Fruit fly (Drosophila melanogaster) whole organism, embryonic: ENCODE data around the gene Est-Q.

Source experiments
- Aef1 ChIP-seq: fragments of 200-800 bp; sonication (Bioruptor generic); IDR thresholded peaks from 3 replicates; pipeline ENCODE4 v1.3.6; 2022; ENCODE audit warnings: missing biosample characterization, missing genetic modification characterization
- Blimp-1 ChIP-seq: fragments of 200-800 bp; sonication (Bioruptor generic); optimal IDR thresholded peaks from 3 replicates; lab custom pipeline; 2018; ENCODE audit warnings: missing biosample characterization, missing genetic modification characterization, mild to moderate bottlenecking, moderate library complexity, missing genetic modification reagents
- CG12071 ChIP-seq: fragments of 200-800 bp; sonication (Bioruptor generic); optimal IDR thresholded peaks from 3 replicates; lab custom pipeline; 2018; ENCODE audit warnings: missing biosample characterization, mild to moderate bottlenecking, missing genetic modification characterization
- CG1233 ChIP-seq: fragments of 200-800 bp; sonication (Bioruptor generic); optimal IDR thresholded peaks from 4 replicates; lab custom pipeline; 2018; ENCODE audit warnings: missing biosample characterization, mild to moderate bottlenecking, missing genetic modification characterization
- CG12659 ChIP-seq: fragments of 200-800 bp; sonication (Bioruptor generic); optimal IDR thresholded peaks from 3 replicates; lab custom pipeline; 2017; ENCODE audit warnings: mild to moderate bottlenecking, missing biosample characterization, missing genetic modification reagents, missing genetic modification characterization
- CG14441 ChIP-seq: fragments of 200-800 bp; sonication (Bioruptor generic); IDR thresholded peaks from 2 replicates; pipeline ENCODE4 v1.3.6; 2022; ENCODE audit warnings: missing biosample characterization, missing genetic modification characterization
- CG15601 ChIP-seq: fragments of 200-800 bp; sonication (Bioruptor generic); optimal IDR thresholded peaks from 3 replicates; lab custom pipeline; 2019; ENCODE audit warnings: missing biosample characterization, mild to moderate bottlenecking, missing genetic modification characterization, moderate library complexity
- CG17568 ChIP-seq: fragments of 200-800 bp; sonication (Bioruptor generic); optimal IDR thresholded peaks from 2 replicates; lab custom pipeline; 2018; ENCODE audit warnings: missing biosample characterization, mild to moderate bottlenecking, missing genetic modification characterization, moderate library complexity
- CG18262 ChIP-seq: fragments of 200-800 bp; optimal IDR thresholded peaks from 3 replicates; lab custom pipeline; 2019; ENCODE audit warnings: missing biosample characterization, mild to moderate bottlenecking, missing genetic modification characterization, moderate library complexity
- CG31224 ChIP-seq: fragments of 200-800 bp; sonication (Bioruptor generic); IDR thresholded peaks from 2 replicates; pipeline ENCODE4 v1.3.6; 2022; ENCODE audit warnings: missing biosample characterization, missing genetic modification characterization
- CG31441 ChIP-seq: fragments of 200-800 bp; sonication (Bioruptor generic); IDR thresholded peaks from 2 replicates; pipeline ENCODE4 v1.3.6; 2022; ENCODE audit warnings: missing biosample characterization, missing genetic modification characterization
- CG32532 ChIP-seq: fragments of 200-800 bp; sonication (Bioruptor generic); IDR thresholded peaks from 2 replicates; pipeline ENCODE4 v1.3.6; 2022; ENCODE audit warnings: missing biosample characterization, missing genetic modification characterization
- CG6654 ChIP-seq: fragments of 200-800 bp; sonication (Bioruptor generic); optimal IDR thresholded peaks from 2 replicates; lab custom pipeline; 2017; ENCODE audit warnings: missing biosample characterization, mild to moderate bottlenecking, missing genetic modification characterization
- CG6689 ChIP-seq: fragments of 200-800 bp; sonication (Bioruptor generic); IDR thresholded peaks from 2 replicates; pipeline ENCODE4 v1.3.6; 2022; ENCODE audit warnings: missing biosample characterization, missing genetic modification characterization
- CG7357 ChIP-seq: fragments of 200-800 bp; sonication (Bioruptor generic); IDR thresholded peaks from 3 replicates; pipeline ENCODE4 v1.3.6; 2022; ENCODE audit warnings: missing biosample characterization, missing genetic modification characterization
- CG7786 ChIP-seq: fragments of 200-800 bp; sonication (Bioruptor generic); optimal IDR thresholded peaks from 2 replicates; lab custom pipeline; 2016; ENCODE audit warnings: missing biosample characterization, missing genetic modification characterization
- CG7963 ChIP-seq: fragments of 200-800 bp; sonication (Bioruptor generic); IDR thresholded peaks from 3 replicates; pipeline ENCODE4 v1.3.6; 2022; ENCODE audit warnings: missing biosample characterization, missing genetic modification characterization; ENCODE audit not compliant: partially characterized antibody
- CG8290 ChIP-seq, 3 experiments: fragments of 200-800 bp; sonication (Bioruptor generic); optimal IDR thresholded peaks; 2 replicates each; lab custom pipeline; 2016 to 2019; ENCODE audit warnings: missing biosample characterization in 3 of 3, missing genetic modification characterization in 3 of 3, mild to moderate bottlenecking in 2 of 3, moderate library complexity in 1 of 3
- Dref ChIP-seq: fragments of 200-800 bp; sonication (Bioruptor generic); IDR thresholded peaks from 2 replicates; pipeline ENCODE4 v1.3.6; 2022; ENCODE audit warnings: missing biosample characterization, missing genetic modification characterization
- E2f2 ChIP-seq: fragments of 200-800 bp; sonication (Bioruptor generic); IDR thresholded peaks from 2 replicates; pipeline ENCODE4 v1.3.6; 2022; ENCODE audit warnings: missing biosample characterization, missing genetic modification characterization
- HLH4C ChIP-seq: fragments of 200-800 bp; sonication (Bioruptor generic); IDR thresholded peaks from 3 replicates; pipeline ENCODE4 v1.3.6; 2022; ENCODE audit warnings: missing biosample characterization, missing genetic modification characterization; ENCODE audit not compliant: partially characterized antibody
- HLH54F ChIP-seq: fragments of 200-800 bp; sonication (Bioruptor generic); optimal IDR thresholded peaks from 3 replicates; lab custom pipeline; 2016; ENCODE audit warnings: missing biosample characterization, missing genetic modification characterization
- Lim3 ChIP-seq: fragments of 200-800 bp; sonication (Bioruptor generic); IDR thresholded peaks from 2 replicates; pipeline ENCODE4 v1.3.6; 2022; ENCODE audit warnings: missing biosample characterization, missing genetic modification characterization
- Lpt ChIP-seq: fragments of >200 bp; optimal IDR thresholded peaks from 2 replicates; lab custom pipeline; 2018; ENCODE audit warnings: missing biosample characterization, missing genetic modification characterization
- Meics ChIP-seq: fragments of 200-800 bp; sonication (Bioruptor generic); optimal IDR thresholded peaks from 2 replicates; lab custom pipeline; 2017; ENCODE audit warnings: missing biosample characterization, mild to moderate bottlenecking, missing genetic modification characterization
- NC2β ChIP-seq: fragments of 200-800 bp; sonication (Bioruptor generic); optimal IDR thresholded peaks from 2 replicates; lab custom pipeline; 2016; ENCODE audit warnings: missing biosample characterization, missing genetic modification characterization
- Pdp1 ChIP-seq, 2 experiments: fragments of 200-800 bp; sonication (Bioruptor generic); optimal IDR thresholded peaks; 3 replicates each; lab custom pipeline; 2016; ENCODE audit warnings: missing biosample characterization in 2 of 2, missing genetic modification characterization in 2 of 2, mild to moderate bottlenecking in 1 of 2, moderate library complexity in 1 of 2
- Taf1 ChIP-seq: fragments of 200-800 bp; sonication (Bioruptor generic); IDR thresholded peaks from 2 replicates; pipeline ENCODE4 v1.3.6; 2022; ENCODE audit warnings: missing biosample characterization, missing genetic modification characterization
- ab ChIP-seq: fragments of 200-800 bp; sonication (Bioruptor generic); optimal IDR thresholded peaks from 2 replicates; lab custom pipeline; 2016; ENCODE audit warnings: missing biosample characterization, missing genetic modification characterization
- ase ChIP-seq: fragments of 200-800 bp; sonication (Bioruptor generic); IDR thresholded peaks from 3 replicates; pipeline ENCODE4 v1.3.6; 2022; ENCODE audit warnings: missing biosample characterization, missing genetic modification characterization
- bab2 ChIP-seq: fragments of 200-800 bp; sonication (Bioruptor generic); optimal IDR thresholded peaks from 2 replicates; lab custom pipeline; 2016; ENCODE audit warnings: missing biosample characterization, missing genetic modification characterization
- chinmo ChIP-seq: fragments of 200-800 bp; sonication (Bioruptor generic); IDR thresholded peaks from 4 replicates; pipeline ENCODE4 v1.3.6; 2022; ENCODE audit warnings: missing biosample characterization, missing genetic modification characterization; ENCODE audit not compliant: partially characterized antibody
- chm ChIP-seq: fragments of 200-800 bp; sonication (Bioruptor generic); IDR thresholded peaks from 2 replicates; pipeline ENCODE4 v1.3.6; 2022; ENCODE audit warnings: missing biosample characterization, missing genetic modification characterization
- danr ChIP-seq: fragments of 200-800 bp; sonication (Bioruptor generic); IDR thresholded peaks from 2 replicates; pipeline ENCODE4 v1.3.6; 2022; ENCODE audit warnings: missing biosample characterization, missing genetic modification characterization
- disco-r ChIP-seq: fragments of 200-800 bp; sonication (Bioruptor generic); optimal IDR thresholded peaks from 2 replicates; lab custom pipeline; 2016; ENCODE audit warnings: missing biosample characterization, missing genetic modification characterization
- dysf ChIP-seq: fragments of 200-800 bp; sonication (Bioruptor generic); IDR thresholded peaks from 3 replicates; pipeline ENCODE4 v1.3.6; 2022; ENCODE audit warnings: missing biosample characterization, missing genetic modification characterization
- ems ChIP-seq: fragments of 200-800 bp; sonication (Bioruptor generic); optimal IDR thresholded peaks from 3 replicates; lab custom pipeline; 2016; ENCODE audit warnings: missing biosample characterization, missing genetic modification characterization
- grau ChIP-seq: fragments of 200-800 bp; optimal IDR thresholded peaks from 3 replicates; lab custom pipeline; 2019; ENCODE audit warnings: missing biosample characterization, mild to moderate bottlenecking, missing genetic modification characterization, moderate library complexity
- kay ChIP-seq: fragments of 200-800 bp; sonication (Bioruptor generic); optimal IDR thresholded peaks from 2 replicates; lab custom pipeline; 2016; ENCODE audit warnings: missing biosample characterization, missing genetic modification characterization
- klu ChIP-seq: fragments of 200-800 bp; sonication (Bioruptor generic); IDR thresholded peaks from 2 replicates; pipeline ENCODE4 v1.3.6; 2022; ENCODE audit warnings: missing biosample characterization, missing genetic modification characterization
- mam ChIP-seq: fragments of 200-800 bp; sonication (Bioruptor generic); optimal IDR thresholded peaks from 3 replicates; lab custom pipeline; 2016; ENCODE audit warnings: missing biosample characterization, missing genetic modification characterization
- mirr ChIP-seq: fragments of 200-800 bp; sonication (Bioruptor generic); optimal IDR thresholded peaks from 3 replicates; lab custom pipeline; 2018; ENCODE audit warnings: missing biosample characterization, mild to moderate bottlenecking, missing genetic modification characterization
- org-1 ChIP-seq: fragments of 200-800 bp; sonication (Bioruptor generic); optimal IDR thresholded peaks from 2 replicates; lab custom pipeline; 2017; ENCODE audit warnings: missing biosample characterization, missing genetic modification characterization
- otp ChIP-seq: fragments of 200-800 bp; sonication (Bioruptor generic); IDR thresholded peaks from 3 replicates; pipeline ENCODE4, ENCODE4 v1.3.6; 2022; ENCODE audit warnings: missing biosample characterization, missing genetic modification characterization
- pros ChIP-seq: fragments of 200-800 bp; sonication (Bioruptor generic); optimal IDR thresholded peaks from 3 replicates; lab custom pipeline; 2019; ENCODE audit warnings: missing biosample characterization, mild to moderate bottlenecking, missing genetic modification characterization, moderate library complexity
- repo ChIP-seq: fragments of 200-800 bp; sonication (Bioruptor generic); optimal IDR thresholded peaks from 2 replicates; lab custom pipeline; 2016; ENCODE audit warnings: missing biosample characterization, missing genetic modification characterization
- so ChIP-seq: fragments of 200-800 bp; sonication (Bioruptor generic); IDR thresholded peaks from 3 replicates; pipeline ENCODE4 v1.3.6; 2022; ENCODE audit warnings: missing biosample characterization, missing genetic modification characterization
- trem ChIP-seq: fragments of 200-800 bp; optimal IDR thresholded peaks from 3 replicates; lab custom pipeline; 2019; ENCODE audit warnings: missing biosample characterization, mild to moderate bottlenecking, missing genetic modification characterization, moderate library complexity
- vnd ChIP-seq: fragments of 200-800 bp; sonication (Bioruptor generic); IDR thresholded peaks from 3 replicates; pipeline ENCODE4 v1.3.6; 2022; ENCODE audit warnings: missing biosample characterization, missing genetic modification characterization; ENCODE audit not compliant: partially characterized antibody
- vvl ChIP-seq: fragments of 200-800 bp; sonication (Bioruptor generic); IDR thresholded peaks from 2 replicates; pipeline ENCODE4 v1.3.6; 2022; ENCODE audit warnings: missing biosample characterization, missing genetic modification characterization
- zf30C ChIP-seq: fragments of 200-800 bp; sonication (Bioruptor generic); optimal IDR thresholded peaks from 3 replicates; lab custom pipeline; 2018; ENCODE audit warnings: missing biosample characterization, mild to moderate bottlenecking, missing genetic modification characterization

Gene Est-Q

DNA sequence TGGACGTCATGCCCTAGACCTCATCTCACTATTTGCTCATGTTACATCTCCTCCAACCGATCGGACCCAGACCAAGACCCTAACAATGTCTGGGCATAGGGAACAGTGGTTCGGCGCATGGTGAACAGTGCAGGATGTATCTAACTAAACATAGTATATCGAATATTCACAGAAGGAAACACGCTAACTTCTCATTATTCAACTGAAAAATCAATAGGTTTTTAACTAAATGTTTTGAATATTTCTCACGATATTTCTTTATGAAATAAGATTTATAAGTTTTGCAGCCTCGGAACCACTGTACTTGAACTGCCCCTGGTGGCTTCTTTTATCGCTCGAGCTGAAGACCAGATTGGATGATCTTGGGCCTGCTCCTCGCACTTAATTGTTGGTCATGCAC lies 47.6 kb upstream of the Est-Q start (continued):
- TF ChIP-seq CG12659 (GFP tag; lab: Kevin White, UChicago): no peak
- TF ChIP-seq CG6689: peak; percentile 65; the same call in 1 of the 2 replicates
- peak; percentile 29 to 56 for TF ChIP-seq Pdp1 (GFP tag; optimal IDR thresholded peaks at IDR 0.05; lab: Kevin White, UChicago)
- peak; percentile 17 for TF ChIP-seq repo (GFP tag; lab: Kevin White, UChicago)
- no peak for TF ChIP-seq CG7963 (GFP tag; lab: Robert Waterston, UW)
- TF ChIP-seq pros (GFP tag; lab: Kevin White, UChicago): peak; percentile 6
- 0 out of 2 replicates have a peak, but pooled peaks have one; percentile 15 for TF ChIP-seq CG31224 (GFP tag; lab: Robert Waterston, UW)
- 0 out of 3 replicates have a peak, but pooled peaks have one; percentile 8 for TF ChIP-seq dysf (GFP tag; lab: Robert Waterston, UW)
- no peak for TF ChIP-seq Taf1
- 0 out of 2 replicates have a peak, but pooled peaks have one; percentile 13 for TF ChIP-seq E2f2 (GFP tag; lab: Robert Waterston, UW)
- peak; percentile 50 for TF ChIP-seq CG15601 (tag; lab: Kevin White, UChicago)
- TF ChIP-seq otp (GFP tag; lab: Robert Waterston, UW): peak; percentile 65; the same call in 2 of the 3 replicates
- no peak for TF ChIP-seq CG8290 (GFP tag; optimal IDR thresholded peaks at IDR 0.05; lab: Kevin White, UChicago)
- no peak for TF ChIP-seq CG8290 (tag; optimal IDR thresholded peaks at IDR 0.05; lab: Kevin White, UChicago)
- peak; percentile 41 for TF ChIP-seq ems (GFP tag; lab: Kevin White, UChicago)
- 0 out of 3 replicates have a peak, but pooled peaks have one; percentile 44 for TF ChIP-seq CG7357 (GFP tag; lab: Robert Waterston, UW)
- peak; percentile 60 for TF ChIP-seq grau (tag; lab: Kevin White, UChicago)
- TF ChIP-seq chm (GFP tag; lab: Robert Waterston, UW): peak; percentile 81; the same call in 1 of the 2 replicates
- TF ChIP-seq klu: no peak
- no peak for TF ChIP-seq mam (GFP tag; lab: Kevin White, UChicago)
- TF ChIP-seq Dref (GFP tag; lab: Robert Waterston, UW): no peak
- TF ChIP-seq Lpt (GFP tag; lab: Kevin White, UChicago): no peak
- no peak for TF ChIP-seq ab
- peak; percentile 1 for TF ChIP-seq disco-r (GFP tag; lab: Kevin White, UChicago)
- TF ChIP-seq HLH4C: no peak
- TF ChIP-seq CG18262: peak; percentile 86
- TF ChIP-seq Meics (GFP tag; lab: Kevin White, UChicago): no peak
- TF ChIP-seq CG1233: peak; percentile 31
- TF ChIP-seq Blimp-1 (GFP tag; lab: Kevin White, UChicago): peak; percentile 72
- TF ChIP-seq HLH54F (GFP tag; lab: Kevin White, UChicago): no peak
- TF ChIP-seq CG14441 (GFP tag; lab: Robert Waterston, UW): no peak
- no peak for TF ChIP-seq danr (GFP tag; lab: Robert Waterston, UW)
- no peak for TF ChIP-seq zf30C (GFP tag; lab: Kevin White, UChicago)
- TF ChIP-seq vnd (GFP tag; lab: Robert Waterston, UW): no peak
- peak; percentile 77 for TF ChIP-seq NC2β (GFP tag; lab: Kevin White, UChicago)
- TF ChIP-seq CG17568 (GFP tag; lab: Kevin White, UChicago): no peak
- TF ChIP-seq CG32532 (GFP tag; lab: Robert Waterston, UW): no peak
- TF ChIP-seq CG6654 (GFP tag; lab: Kevin White, UChicago): peak; percentile 6
- TF ChIP-seq org-1 (GFP tag; lab: Kevin White, UChicago): peak; percentile 51
- peak; percentile 33; the same call in 1 of the 3 replicates for TF ChIP-seq Aef1 (GFP tag; lab: Robert Waterston, UW)
- no peak for TF ChIP-seq CG12071 (GFP tag; lab: Kevin White, UChicago)
- TF ChIP-seq ase (GFP tag; lab: Robert Waterston, UW): no peak
- TF ChIP-seq chinmo (GFP tag; lab: Robert Waterston, UW): no peak
- peak; percentile 48; the same call in 1 of the 3 replicates for TF ChIP-seq so (GFP tag; lab: Robert Waterston, UW)
- peak; percentile 71 for TF ChIP-seq CG31441 (GFP tag; lab: Robert Waterston, UW)
- peak; percentile 75 for TF ChIP-seq vvl (GFP tag; lab: Robert Waterston, UW)
- TF ChIP-seq bab2 (GFP tag; lab: Kevin White, UChicago): peak; percentile 27
- peak; percentile 29 for TF ChIP-seq kay (GFP tag; lab: Kevin White, UChicago)
- peak; percentile 65 for TF ChIP-seq trem
- no peak for TF ChIP-seq Lim3
- no peak for TF ChIP-seq mirr (GFP tag; lab: Kevin White, UChicago)
- peak; percentile 42 for TF ChIP-seq CG7786 (GFP tag; lab: Kevin White, UChicago)
